Fruit fly (Drosophila melanogaster) whole organism: ENCODE data around the gene PK1-R.

Experiments used
- CG8478 ChIP-seq: fragments of >200 bp; optimal IDR thresholded peaks from 2 replicates; lab custom pipeline; 2018; ENCODE audit warnings: inconsistent platforms
- pan ChIP-seq: fragments of >200 bp; optimal IDR thresholded peaks from 2 replicates; lab custom pipeline; 2017
- psq ChIP-seq: fragments of >200 bp; optimal IDR thresholded peaks from 2 replicates; lab custom pipeline; 2017
- usp ChIP-seq: fragments of >200 bp; optimal IDR thresholded peaks from 2 replicates; lab custom pipeline; 2017; ENCODE audit warnings: missing biosample characterization, missing genetic modification characterization, mixed read lengths

dm6 chr3R:14061049-14061987 lies 41.6 kb downstream of the PK1-R start:
- TF ChIP-seq psq (lab: Kevin White, UChicago) (no peak), pan (lab: Kevin White, UChicago) (no peak), CG8478 (lab: Kevin White, UChicago) (no peak), usp (GFP tag; lab: Kevin White, UChicago) (no peak)
